Fruit fly (Drosophila melanogaster): ENCODE measurements around the gene CG31156.

dm6 chr3R:22597344-22597954 is 16.0 kb downstream of the CG31156 start:
- TF ChIP-seq Hmr (GFP tag; optimal IDR thresholded peaks at IDR 0.05) (peak; percentile 23), en (GFP tag; optimal IDR thresholded peaks at IDR 0.05) (peak; percentile 45)
